Fruit fly (Drosophila melanogaster) whole organism, embryonic: ENCODE results near the gene ebd1.

Experiments
- B-H1 ChIP-seq: fragments of 200-800 bp; sonication (Bioruptor generic); IDR thresholded peaks from 3 replicates; pipeline ENCODE4 v1.3.6; 2022; ENCODE audit warnings: missing biosample characterization, missing genetic modification characterization
- Bdp1 ChIP-seq: fragments of 200-800 bp; sonication (Bioruptor generic); optimal IDR thresholded peaks from 3 replicates; lab custom pipeline; 2016; ENCODE audit warnings: missing biosample characterization, missing genetic modification characterization
- CG10274 ChIP-seq: fragments of 200-800 bp; sonication (Bioruptor generic); optimal IDR thresholded peaks from 3 replicates; lab custom pipeline; 2017; ENCODE audit warnings: missing biosample characterization, mild to moderate bottlenecking, missing genetic modification characterization
- CG10431 ChIP-seq: fragments of 200-800 bp; sonication (Bioruptor generic); optimal IDR thresholded peaks from 3 replicates; lab custom pipeline; 2018; ENCODE audit warnings: missing biosample characterization, mild to moderate bottlenecking, missing genetic modification characterization
- CG10959 ChIP-seq: fragments of 200-800 bp; sonication (Bioruptor generic); IDR thresholded peaks from 2 replicates; pipeline ENCODE4 v1.3.6; 2022; ENCODE audit warnings: missing biosample characterization, missing genetic modification characterization
- CG13123 ChIP-seq: fragments of 200-800 bp; sonication (Bioruptor generic); optimal IDR thresholded peaks from 2 replicates; lab custom pipeline; 2016; ENCODE audit warnings: missing biosample characterization, missing genetic modification characterization
- CG14014 ChIP-seq: fragments of 200-800 bp; sonication (Bioruptor generic); IDR thresholded peaks from 2 replicates; pipeline ENCODE4 v1.3.6; 2022; ENCODE audit warnings: missing biosample characterization, missing genetic modification characterization
- CG14441 ChIP-seq: fragments of 200-800 bp; sonication (Bioruptor generic); IDR thresholded peaks from 2 replicates; pipeline ENCODE4 v1.3.6; 2022; ENCODE audit warnings: missing biosample characterization, missing genetic modification characterization
- CG17328 ChIP-seq: fragments of 200-800 bp; sonication (Bioruptor generic); IDR thresholded peaks from 2 replicates; pipeline ENCODE4 v1.3.6; 2022; ENCODE audit warnings: missing biosample characterization, missing genetic modification characterization
- CG18619 ChIP-seq: fragments of 200-800 bp; sonication (Bioruptor generic); optimal IDR thresholded peaks from 3 replicates; lab custom pipeline; 2017; ENCODE audit warnings: missing biosample characterization, mild to moderate bottlenecking, missing genetic modification characterization
- CG3163 ChIP-seq: fragments of 200-800 bp; sonication (Bioruptor generic); optimal IDR thresholded peaks from 3 replicates; lab custom pipeline; 2016; ENCODE audit warnings: missing biosample characterization, missing genetic modification characterization
- CG3281 ChIP-seq: fragments of 200-800 bp; sonication (Bioruptor generic); optimal IDR thresholded peaks from 3 replicates; lab custom pipeline; 2017; ENCODE audit warnings: missing biosample characterization, mild to moderate bottlenecking, missing genetic modification characterization
- CG4854 ChIP-seq: fragments of 200-800 bp; sonication (Bioruptor generic); optimal IDR thresholded peaks from 2 replicates; lab custom pipeline; 2016; ENCODE audit warnings: missing biosample characterization, missing genetic modification characterization, inconsistent platforms
- CG7556 ChIP-seq: fragments of 200-800 bp; sonication (Bioruptor generic); optimal IDR thresholded peaks from 2 replicates; lab custom pipeline; 2017; ENCODE audit warnings: missing biosample characterization, mild to moderate bottlenecking, missing genetic modification characterization
- CG8924 ChIP-seq: fragments of 200-800 bp; optimal IDR thresholded peaks from 3 replicates; lab custom pipeline; 2019; ENCODE audit warnings: missing biosample characterization, mild to moderate bottlenecking, missing genetic modification characterization, moderate library complexity
- CG9215 ChIP-seq: fragments of 200-800 bp; sonication (Bioruptor generic); IDR thresholded peaks from 2 replicates; pipeline ENCODE4 v1.3.6; 2022; ENCODE audit warnings: missing biosample characterization, missing genetic modification characterization
- CG9797 ChIP-seq: fragments of 200-800 bp; sonication (Bioruptor generic); optimal IDR thresholded peaks from 3 replicates; lab custom pipeline; 2018; ENCODE audit warnings: missing biosample characterization, mild to moderate bottlenecking, missing genetic modification characterization
- Camta ChIP-seq: fragments of 200-800 bp; sonication (Bioruptor generic); optimal IDR thresholded peaks from 2 replicates; lab custom pipeline; 2016; ENCODE audit warnings: missing biosample characterization, missing genetic modification characterization
- Dfd ChIP-seq, 2 experiments: fragments of >200 bp; optimal IDR thresholded peaks; 2 replicates each; lab custom pipeline; 2017; ENCODE audit warnings: missing biosample characterization in 2 of 2, missing genetic modification characterization in 2 of 2
- Hmr ChIP-seq: fragments of 200-800 bp; sonication (Bioruptor generic); optimal IDR thresholded peaks from 3 replicates; lab custom pipeline; 2017; ENCODE audit warnings: mild to moderate bottlenecking, missing biosample characterization, missing genetic modification reagents, missing genetic modification characterization
- Hr3 ChIP-seq: fragments of 200-800 bp; sonication (Bioruptor generic); optimal IDR thresholded peaks from 3 replicates; lab custom pipeline; 2016; ENCODE audit warnings: missing biosample characterization, missing genetic modification characterization
- Hr51 ChIP-seq, 2 experiments: fragments of 200-800 bp; sonication (Bioruptor generic); optimal IDR thresholded peaks; 2 replicates in 1 of 2; 3 replicates in 1 of 2; lab custom pipeline; 2016 to 2018; ENCODE audit warnings: missing biosample characterization in 2 of 2, missing genetic modification characterization in 2 of 2, mild to moderate bottlenecking in 1 of 2, moderate library complexity in 1 of 2
- Lhr ChIP-seq: fragments of 200-800 bp; sonication (Bioruptor generic); optimal IDR thresholded peaks from 3 replicates; lab custom pipeline; 2017; ENCODE audit warnings: mild to moderate bottlenecking, missing biosample characterization, missing genetic modification reagents, missing genetic modification characterization
- Lim3 ChIP-seq: fragments of 200-800 bp; sonication (Bioruptor generic); IDR thresholded peaks from 2 replicates; pipeline ENCODE4 v1.3.6; 2022; ENCODE audit warnings: missing biosample characterization, missing genetic modification characterization
- MBD-R2 ChIP-seq: fragments of 200-800 bp; sonication (Bioruptor generic); IDR thresholded peaks from 2 replicates; pipeline ENCODE4 v1.3.6; 2022; ENCODE audit warnings: missing biosample characterization, missing genetic modification characterization
- MESR4 ChIP-seq: fragments of 200-800 bp; sonication (Bioruptor generic); optimal IDR thresholded peaks from 2 replicates; lab custom pipeline; 2018; ENCODE audit warnings: missing biosample characterization, mild to moderate bottlenecking, missing genetic modification characterization, moderate library complexity
- Nf-YA ChIP-seq: fragments of 200-800 bp; sonication (Bioruptor generic); IDR thresholded peaks from 2 replicates; pipeline ENCODE4 v1.3.6; 2022; ENCODE audit warnings: missing biosample characterization, missing genetic modification characterization
- Opbp ChIP-seq: fragments of 200-800 bp; sonication (Bioruptor generic); IDR thresholded peaks from 3 replicates; pipeline ENCODE4 v1.3.6; 2022; ENCODE audit warnings: missing biosample characterization, missing genetic modification characterization; ENCODE audit not compliant: partially characterized antibody
- PHDP ChIP-seq: fragments of 200-800 bp; sonication (Bioruptor generic); optimal IDR thresholded peaks from 3 replicates; lab custom pipeline; 2018; ENCODE audit warnings: missing biosample characterization, mild to moderate bottlenecking, missing genetic modification characterization, moderate library complexity
- Scr ChIP-seq: fragments of 200-800 bp; sonication (Bioruptor generic); IDR thresholded peaks from 2 replicates; pipeline ENCODE4 v1.3.6; 2022; ENCODE audit warnings: missing biosample characterization, missing genetic modification characterization; ENCODE audit not compliant: partially characterized antibody
- Sox102F ChIP-seq: fragments of 200-800 bp; sonication (Bioruptor generic); optimal IDR thresholded peaks from 2 replicates; lab custom pipeline; 2018; ENCODE audit warnings: missing biosample characterization, mild to moderate bottlenecking, missing genetic modification characterization, moderate library complexity
- cas ChIP-seq: fragments of 200-800 bp; sonication (Bioruptor generic); IDR thresholded peaks from 2 replicates; pipeline ENCODE4 v1.3.6; 2022; ENCODE audit warnings: missing biosample characterization, missing genetic modification characterization
- chn ChIP-seq: fragments of 200-800 bp; sonication (Bioruptor generic); optimal IDR thresholded peaks from 2 replicates; lab custom pipeline; 2016; ENCODE audit warnings: missing biosample characterization, missing genetic modification characterization
- dpn ChIP-seq, 2 experiments: fragments of 200-800 bp; sonication (Bioruptor generic); optimal IDR thresholded peaks; 3 replicates each; lab custom pipeline; 2016; ENCODE audit warnings: missing biosample characterization in 2 of 2, missing genetic modification characterization in 2 of 2
- en ChIP-seq: fragments of 200-800 bp; sonication (Bioruptor generic); optimal IDR thresholded peaks from 2 replicates; lab custom pipeline; 2016; ENCODE audit warnings: missing biosample characterization, missing genetic modification characterization
- ftz-f1 ChIP-seq: fragments of 200-800 bp; sonication (Bioruptor generic); optimal IDR thresholded peaks from 2 replicates; lab custom pipeline; 2016; ENCODE audit warnings: missing biosample characterization, missing genetic modification characterization
- gem ChIP-seq: fragments of 200-800 bp; sonication (Bioruptor generic); optimal IDR thresholded peaks from 2 replicates; lab custom pipeline; 2019; ENCODE audit warnings: missing biosample characterization, mild to moderate bottlenecking, missing genetic modification characterization, moderate library complexity
- insv ChIP-seq, 2 experiments: fragments of 200-800 bp; sonication (Bioruptor generic); optimal IDR thresholded peaks; 3 replicates each; lab custom pipeline; 2016 to 2018; ENCODE audit warnings: missing biosample characterization in 2 of 2, missing genetic modification characterization in 2 of 2
- jigr1 ChIP-seq: fragments of 200-800 bp; sonication (Bioruptor generic); IDR thresholded peaks from 3 replicates; pipeline ENCODE4 v1.3.6; 2022; ENCODE audit warnings: missing biosample characterization, missing genetic modification characterization
- jumu ChIP-seq: fragments of 200-800 bp; sonication (Bioruptor generic); optimal IDR thresholded peaks from 3 replicates; lab custom pipeline; 2016; ENCODE audit warnings: missing biosample characterization, missing genetic modification characterization
- mirr ChIP-seq: fragments of 200-800 bp; sonication (Bioruptor generic); optimal IDR thresholded peaks from 3 replicates; lab custom pipeline; 2018; ENCODE audit warnings: missing biosample characterization, mild to moderate bottlenecking, missing genetic modification characterization
- pum ChIP-seq: fragments of 200-800 bp; sonication (Bioruptor generic); optimal IDR thresholded peaks from 2 replicates; lab custom pipeline; 2016; ENCODE audit warnings: missing biosample characterization, missing genetic modification characterization
- ro ChIP-seq: fragments of 200-800 bp; sonication (Bioruptor generic); IDR thresholded peaks from 2 replicates; pipeline ENCODE4 v1.3.6; 2022; ENCODE audit warnings: missing biosample characterization, missing genetic modification characterization
- sug ChIP-seq: fragments of 200-800 bp; optimal IDR thresholded peaks from 2 replicates; lab custom pipeline; 2019; ENCODE audit warnings: missing biosample characterization, mild to moderate bottlenecking, missing genetic modification characterization, moderate library complexity
- tll ChIP-seq, 2 experiments: fragments of 200-800 bp in 1 of 2; fragments of >200 bp in 1 of 2; sonication (Bioruptor generic) in 1 of 2; optimal IDR thresholded peaks; 2 replicates each; lab custom pipeline; 2017 to 2019; ENCODE audit warnings: missing biosample characterization in 2 of 2, missing genetic modification characterization in 2 of 2, mild to moderate bottlenecking in 1 of 2, moderate library complexity in 1 of 2
- tx ChIP-seq: fragments of 200-800 bp; sonication (Bioruptor generic); optimal IDR thresholded peaks from 2 replicates; lab custom pipeline; 2016; ENCODE audit warnings: missing biosample characterization, missing genetic modification characterization
- usp ChIP-seq: fragments of >200 bp; optimal IDR thresholded peaks from 2 replicates; lab custom pipeline; 2017; ENCODE audit warnings: missing biosample characterization, missing genetic modification characterization
- wek ChIP-seq: fragments of 200-800 bp; sonication (Bioruptor generic); optimal IDR thresholded peaks from 3 replicates; lab custom pipeline; 2018; ENCODE audit warnings: missing biosample characterization, mild to moderate bottlenecking, missing genetic modification characterization, moderate library complexity
- wor ChIP-seq: fragments of 200-800 bp; sonication (Bioruptor generic); IDR thresholded peaks from 2 replicates; pipeline ENCODE4 v1.3.6; 2022; ENCODE audit warnings: missing biosample characterization, missing genetic modification characterization
- z ChIP-seq: fragments of 200-800 bp; sonication (Bioruptor generic); IDR thresholded peaks from 3 replicates; pipeline ENCODE4 v1.3.6; 2022; ENCODE audit warnings: missing biosample characterization, missing genetic modification characterization

Gene ebd1

dm6 chr3L:700160-700917 lies 15.0 kb upstream of the ebd1 start (continued):
- no peak for TF ChIP-seq MESR4 (GFP tag; lab: Kevin White, UChicago)
- TF ChIP-seq CG14441 = 0 out of 2 replicates have a peak, but pooled peaks have one; percentile 30
- peak; percentile 57; the same call in 1 of the 2 replicates for TF ChIP-seq CG17328
- TF ChIP-seq CG14014 (GFP tag; lab: Robert Waterston, UW) = peak; percentile 53; the same call in 1 of the 2 replicates
- TF ChIP-seq Lhr = peak; percentile 5
- TF ChIP-seq CG10959 = no peak
- TF ChIP-seq CG8924 = peak; percentile 69
- no peak for TF ChIP-seq CG10431 (GFP tag; lab: Kevin White, UChicago)
- peak; percentile 13 to 60 for TF ChIP-seq dpn (GFP tag; optimal IDR thresholded peaks at IDR 0.05; lab: Kevin White, UChicago)
- no peak for TF ChIP-seq insv (GFP tag; optimal IDR thresholded peaks at IDR 0.05; lab: Kevin White, UChicago)
- TF ChIP-seq Camta (GFP tag; lab: Kevin White, UChicago) = no peak
- no peak for TF ChIP-seq CG10274 (GFP tag; lab: Kevin White, UChicago)
- TF ChIP-seq chn (GFP tag; lab: Kevin White, UChicago) = no peak
- peak; percentile 4 for TF ChIP-seq CG18619
- TF ChIP-seq Dfd (GFP tag; optimal IDR thresholded peaks at IDR 0.05; lab: Kevin White, UChicago) = no peak
- TF ChIP-seq Sox102F = peak; percentile 67
- TF ChIP-seq wek (GFP tag; lab: Kevin White, UChicago) = no peak
- TF ChIP-seq tx (GFP tag; lab: Kevin White, UChicago) = no peak
- TF ChIP-seq PHDP = peak; percentile 84
- TF ChIP-seq Hr51 (GFP tag; optimal IDR thresholded peaks at IDR 0.05; lab: Kevin White, UChicago) = peak; percentile 10 to 83
- TF ChIP-seq pum (GFP tag; lab: Kevin White, UChicago) = no peak
- TF ChIP-seq CG13123 (GFP tag; lab: Kevin White, UChicago) = no peak
- peak; percentile 84 for TF ChIP-seq gem
- TF ChIP-seq CG3163 (GFP tag; lab: Kevin White, UChicago) = no peak
- TF ChIP-seq Lim3 = no peak
- TF ChIP-seq MBD-R2 (GFP tag; lab: Robert Waterston, UW) = peak; percentile 9; the same call in 1 of the 2 replicates
- TF ChIP-seq Scr (GFP tag; lab: Robert Waterston, UW) = no peak
- TF ChIP-seq sug (tag; lab: Kevin White, UChicago) = peak; percentile 27
- TF ChIP-seq CG3281 (GFP tag; lab: Kevin White, UChicago) = peak; percentile 76
- no peak for TF ChIP-seq jigr1 (GFP tag; lab: Robert Waterston, UW)
- no peak for TF ChIP-seq Hr3 (GFP tag; lab: Kevin White, UChicago)
- no peak for TF ChIP-seq CG9215 (GFP tag; lab: Robert Waterston, UW)
- TF ChIP-seq wor = no peak
- TF ChIP-seq B-H1 (GFP tag; lab: Robert Waterston, UW) = no peak; the same call in 2 of the 3 replicates
- no peak for TF ChIP-seq jumu (GFP tag; lab: Kevin White, UChicago)
- TF ChIP-seq Nf-YA = no peak
- TF ChIP-seq Bdp1 = no peak
- no peak for TF ChIP-seq usp (GFP tag; lab: Kevin White, UChicago)
- TF ChIP-seq tll (GFP tag; optimal IDR thresholded peaks at IDR 0.05; lab: Kevin White, UChicago) = no peak
- no peak for TF ChIP-seq CG9797
- no peak for TF ChIP-seq cas
- peak; percentile 70 for TF ChIP-seq Hmr (GFP tag; lab: Kevin White, UChicago)
- no peak for TF ChIP-seq ro (GFP tag; lab: Robert Waterston, UW)
- TF ChIP-seq mirr (GFP tag; lab: Kevin White, UChicago) = no peak
- TF ChIP-seq CG7556 = peak; percentile 68
- TF ChIP-seq CG4854 = peak; percentile 7
- no peak for TF ChIP-seq z (GFP tag; lab: Robert Waterston, UW)
- peak; percentile 49 for TF ChIP-seq en
- no peak for TF ChIP-seq Opbp
- no peak for TF ChIP-seq ftz-f1 (GFP tag; lab: Kevin White, UChicago)
